Worm (Caenorhabditis elegans): Measurements from ENCODE around the gene grl-12.

Gene grl-12

DNA sequence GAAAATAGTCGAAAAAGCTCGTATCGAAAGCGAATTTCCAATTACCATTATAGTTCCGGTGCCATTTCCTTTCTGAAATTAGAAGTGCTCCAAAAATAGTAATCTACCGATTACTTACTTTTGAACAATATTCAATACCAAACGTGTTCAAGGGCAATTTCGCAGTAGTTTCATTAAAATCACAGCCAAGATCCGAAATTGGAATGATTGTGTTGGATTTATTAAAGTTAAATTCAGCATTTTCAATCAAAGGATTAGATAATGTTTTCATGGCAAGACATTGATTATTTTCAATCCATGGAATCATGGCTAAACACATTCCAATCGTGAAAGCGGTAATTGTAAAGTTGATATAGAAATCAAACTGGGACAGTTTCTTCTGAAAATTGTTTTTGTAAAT is 4.0 kb downstream of the grl-12 start:
- TF ChIP-seq fos-1 (tag; optimal IDR thresholded peaks at IDR 0.05) (no peak), sox-4 (tag; optimal IDR thresholded peaks at IDR 0.05) (no peak), efl-3 (GFP tag; optimal IDR thresholded peaks at IDR 0.05) (no peak), grh-1 (GFP tag; IDR thresholded peaks at IDR 0.05) (no peak), swsn-7 (tag; optimal IDR thresholded peaks at IDR 0.05) (no peak), alr-1 (tag; optimal IDR thresholded peaks at IDR 0.05; ENCODE audit: borderline replicate concordance) (no peak), aha-1 (tag; optimal IDR thresholded peaks at IDR 0.05) (no peak), efl-1 (optimal IDR thresholded peaks at IDR 0.05) (no peak), efl-1 (GFP tag; optimal IDR thresholded peaks at IDR 0.05 in 1 of 2) (no peak), ceh-82 (tag; optimal IDR thresholded peaks at IDR 0.05) (no peak), nhr-11 (tag; optimal IDR thresholded peaks at IDR 0.05) (no peak), mep-1 (tag; optimal IDR thresholded peaks at IDR 0.05) (no peak)

DNA sequence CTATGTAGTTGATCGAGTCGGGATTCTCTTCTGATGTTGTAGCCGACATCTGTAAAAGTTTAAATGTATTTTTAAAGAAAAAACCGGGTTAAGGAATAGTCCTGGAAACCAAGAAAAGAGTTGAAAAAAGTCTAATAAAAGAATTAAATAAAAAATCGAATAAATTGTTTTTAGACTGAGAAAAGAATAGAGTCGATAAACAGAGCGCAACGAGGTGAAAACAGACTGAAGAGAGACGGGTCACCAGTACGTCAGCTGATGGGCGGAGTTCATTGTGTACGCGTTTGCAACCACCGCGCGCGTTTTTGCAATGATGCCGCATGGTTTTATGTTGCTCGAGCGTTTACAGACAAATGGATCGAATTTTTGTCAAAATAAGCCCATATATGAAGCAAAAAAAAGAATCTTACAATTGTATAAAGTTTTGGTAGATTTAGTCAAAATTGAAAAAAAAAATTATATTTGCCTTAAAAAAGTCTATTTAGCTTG is 5.5 kb downstream of the grl-12 start, which contains the start of gene atg-18:
TSS of gene atg-18 (minus strand) at position 51 of the 489 bp plus-strand sequence.
- TF ChIP-seq efl-3 (GFP tag; optimal IDR thresholded peaks at IDR 0.05): no peak
- no peak for TF ChIP-seq jun-1 (tag; optimal IDR thresholded peaks at IDR 0.05)
- peak; percentile 4 for TF ChIP-seq mef-2 (tag; optimal IDR thresholded peaks at IDR 0.05)
- TF ChIP-seq swsn-7 (tag; optimal IDR thresholded peaks at IDR 0.05): peak; percentile 74
- TF ChIP-seq C34B4.2 (tag; optimal IDR thresholded peaks at IDR 0.05): no peak
- TF ChIP-seq unc-98 (GFP tag; IDR thresholded peaks at IDR 0.05): no peak
- no peak for TF ChIP-seq zip-4 (GFP tag; optimal IDR thresholded peaks at IDR 0.05)
- peak; percentile 34 for TF ChIP-seq snpc-4 (tag; optimal IDR thresholded peaks at IDR 0.05)
- TF ChIP-seq aha-1 (tag; optimal IDR thresholded peaks at IDR 0.05): peak; percentile 19
- no peak for TF ChIP-seq unc-62 (GFP tag; optimal IDR thresholded peaks at IDR 0.05)
- TF ChIP-seq hlh-17 (GFP tag; optimal IDR thresholded peaks at IDR 0.05; ENCODE audit: borderline replicate concordance): no peak
- TF ChIP-seq xbp-1 (tag; optimal IDR thresholded peaks at IDR 0.05): peak; percentile 70
- no peak for TF ChIP-seq ceh-88 (GFP tag; IDR thresholded peaks at IDR 0.05)
- TF ChIP-seq unc-130 (tag; optimal IDR thresholded peaks at IDR 0.05): peak; percentile 58
- TF ChIP-seq egl-27 (tag; optimal IDR thresholded peaks at IDR 0.05): no peak
- peak; percentile 5 for TF ChIP-seq sox-4 (tag; optimal IDR thresholded peaks at IDR 0.05)
- TF ChIP-seq lin-14 (GFP tag; optimal IDR thresholded peaks at IDR 0.05): peak; percentile 87
- TF ChIP-seq mdl-1 (tag; optimal IDR thresholded peaks at IDR 0.05): peak in 1 of 2 experiments; percentile 70
- peak; percentile 69 to 74 for TF ChIP-seq lsy-2 (tag; optimal IDR thresholded peaks at IDR 0.05)
- no peak for TF ChIP-seq fos-1 (tag; optimal IDR thresholded peaks at IDR 0.05)
- no peak for TF ChIP-seq ama-1 (optimal IDR thresholded peaks at IDR 0.05)
- TF ChIP-seq ztf-4 (tag; optimal IDR thresholded peaks at IDR 0.05): peak; percentile 47
- TF ChIP-seq snu-23 (GFP tag; optimal IDR thresholded peaks at IDR 0.05): peak; percentile 81
- no peak for TF ChIP-seq tlp-1 (tag; optimal IDR thresholded peaks at IDR 0.05)
- no peak for TF ChIP-seq hlh-4 (tag; optimal IDR thresholded peaks at IDR 0.05)
- TF ChIP-seq pax-3 (tag; optimal IDR thresholded peaks at IDR 0.05): no peak
- peak; percentile 46 for TF ChIP-seq mep-1 (tag; optimal IDR thresholded peaks at IDR 0.05)
- TF ChIP-seq fkh-10 (GFP tag; optimal IDR thresholded peaks at IDR 0.05): no peak
- peak; percentile 16 for TF ChIP-seq irx-1 (tag; optimal IDR thresholded peaks at IDR 0.05)
- TF ChIP-seq ceh-8 (GFP tag; optimal IDR thresholded peaks at IDR 0.05): no peak
- peak; percentile 46 for TF ChIP-seq fkh-8 (tag; optimal IDR thresholded peaks at IDR 0.05)
- peak; percentile 52 for TF ChIP-seq elt-2 (tag; optimal IDR thresholded peaks at IDR 0.05)
- no peak for TF ChIP-seq ces-1 (GFP tag; optimal IDR thresholded peaks at IDR 0.05)
- TF ChIP-seq zag-1 (tag; optimal IDR thresholded peaks at IDR 0.05): no peak
- peak; percentile 59 to 60 for TF ChIP-seq efl-1 (optimal IDR thresholded peaks at IDR 0.05)
- peak; percentile 44 to 96 for TF ChIP-seq efl-1 (GFP tag; optimal IDR thresholded peaks at IDR 0.05 in 1 of 2)
- TF ChIP-seq aly-2 (tag; optimal IDR thresholded peaks at IDR 0.05): no peak
- peak; percentile 51 to 79 for TF ChIP-seq lin-35 (GFP tag; optimal IDR thresholded peaks at IDR 0.05)
- peak; percentile 76 for TF ChIP-seq nhr-19 (GFP tag; conservative IDR thresholded peaks at IDR 0.05)
- TF ChIP-seq nhr-11 (tag; optimal IDR thresholded peaks at IDR 0.05): no peak
- TF ChIP-seq blmp-1 (tag; optimal IDR thresholded peaks at IDR 0.05): peak; percentile 76
- TF ChIP-seq F16B12.6 (tag; optimal IDR thresholded peaks at IDR 0.05): peak; percentile 23
- TF ChIP-seq dsc-1 (tag; optimal IDR thresholded peaks at IDR 0.05): peak; percentile 57
- no peak for TF ChIP-seq nhr-84 (tag; optimal IDR thresholded peaks at IDR 0.05)
- peak; percentile 84 for TF ChIP-seq nhr-20 (tag; optimal IDR thresholded peaks at IDR 0.05)
- TF ChIP-seq C04F5.9 (tag; optimal IDR thresholded peaks at IDR 0.05): peak; percentile 11
- TF ChIP-seq nhr-47 (tag; optimal IDR thresholded peaks at IDR 0.05): peak; percentile 79
- peak; percentile 28 for TF ChIP-seq lin-15B (tag; optimal IDR thresholded peaks at IDR 0.05)
